Worm (Caenorhabditis elegans): ENCODE data around the gene sir-2.3.

Gene sir-2.3

DNA sequence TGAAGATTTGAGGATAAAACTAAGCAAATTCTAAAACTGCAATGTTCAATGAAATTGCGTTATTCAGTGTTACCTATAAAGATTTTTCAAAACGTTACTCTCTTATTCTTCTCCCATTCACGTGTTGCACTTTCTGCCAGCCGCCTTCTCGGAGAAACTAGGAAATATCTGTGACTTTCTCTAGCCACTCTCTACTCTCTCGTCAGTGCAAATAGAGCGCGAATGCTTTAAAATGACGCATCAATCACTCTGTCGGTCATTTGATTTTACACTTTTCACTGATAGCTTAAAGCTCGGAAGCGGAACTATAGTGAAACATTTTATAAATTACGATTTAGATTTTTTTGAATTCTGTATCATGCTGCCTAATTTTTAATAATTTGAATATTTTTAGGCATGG, 2.6 kb upstream of the sir-2.3 start (continued):
- TF ChIP-seq egl-27 (tag; optimal IDR thresholded peaks at IDR 0.05): no peak
- no peak for TF ChIP-seq saeg-2 (GFP tag; IDR thresholded peaks at IDR 0.05)
- TF ChIP-seq duxl-1 (tag; optimal IDR thresholded peaks at IDR 0.05; ENCODE audit: poor library complexity): no peak
- TF ChIP-seq mdt-29 (GFP tag; IDR thresholded peaks at IDR 0.05): no peak
- TF ChIP-seq tra-1 (GFP tag; IDR thresholded peaks at IDR 0.05): peak; percentile 29; the same call in 1 of the 2 replicates
- TF ChIP-seq Y48G9A.11 (GFP tag; IDR thresholded peaks at IDR 0.05): no peak
- TF ChIP-seq lir-3 (tag; optimal IDR thresholded peaks at IDR 0.05): no peak
- peak; percentile 45 for TF ChIP-seq dpl-1 (GFP tag; optimal IDR thresholded peaks at IDR 0.05)
- no peak for TF ChIP-seq cey-2 (tag; optimal IDR thresholded peaks at IDR 0.05; ENCODE audit: borderline replicate concordance, insufficient read depth)
- peak; percentile 67 for TF ChIP-seq nhr-6 (tag; optimal IDR thresholded peaks at IDR 0.05)
- TF ChIP-seq fos-1 (tag; optimal IDR thresholded peaks at IDR 0.05): no peak
- no peak for TF ChIP-seq unc-39 (tag; optimal IDR thresholded peaks at IDR 0.05)
- TF ChIP-seq nhr-25 (tag; optimal IDR thresholded peaks at IDR 0.05; ENCODE audit: borderline replicate concordance, insufficient read depth): no peak
- TF ChIP-seq zfp-3 (GFP tag; conservative IDR thresholded peaks at IDR 0.05): no peak
- TF ChIP-seq mep-1 (tag; optimal IDR thresholded peaks at IDR 0.05): peak; percentile 88
- peak in 1 of 2 experiments; percentile 65 for TF ChIP-seq hif-1 (tag; optimal IDR thresholded peaks at IDR 0.05)
- TF ChIP-seq hlh-11 (tag; optimal IDR thresholded peaks at IDR 0.05): peak; percentile 92
- no peak for TF ChIP-seq fkh-10 (GFP tag; optimal IDR thresholded peaks at IDR 0.05)
- TF ChIP-seq ceh-62 (tag; optimal IDR thresholded peaks at IDR 0.05): no peak
- TF ChIP-seq ceh-32 (tag; optimal IDR thresholded peaks at IDR 0.05; ENCODE audit: poor library complexity): no peak
- TF ChIP-seq lim-7 (GFP tag; IDR thresholded peaks at IDR 0.05): no peak
- peak; percentile 73 for TF ChIP-seq php-3 (GFP tag; IDR thresholded peaks at IDR 0.05)
- peak; percentile 72 for TF ChIP-seq ceh-20 (GFP tag; IDR thresholded peaks at IDR 0.05)
- TF ChIP-seq nhr-28 (tag; optimal IDR thresholded peaks at IDR 0.05): peak; percentile 92
- peak; percentile 87 for TF ChIP-seq nhr-11 (tag; optimal IDR thresholded peaks at IDR 0.05)
- no peak for TF ChIP-seq spr-1 (tag; optimal IDR thresholded peaks at IDR 0.05)
- TF ChIP-seq R02D3.7 (tag; optimal IDR thresholded peaks at IDR 0.05): no peak
- peak; percentile 37 for TF ChIP-seq lin-39 (tag; optimal IDR thresholded peaks at IDR 0.05)
- peak in 1 of 2 experiments; percentile 74 for TF ChIP-seq lsy-2 (tag; optimal IDR thresholded peaks at IDR 0.05)
- TF ChIP-seq Y75B8A.6 (GFP tag; IDR thresholded peaks at IDR 0.05): no peak
- TF ChIP-seq lin-1 (GFP tag; IDR thresholded peaks at IDR 0.05): 0 out of 2 replicates have a peak, but pooled peaks have one; percentile 52
- TF ChIP-seq nhr-48 (tag; optimal IDR thresholded peaks at IDR 0.05): peak; percentile 60
- TF ChIP-seq mxl-2 (GFP tag; conservative IDR thresholded peaks at IDR 0.05): peak; percentile 85
- TF ChIP-seq mxl-3 (GFP tag; optimal IDR thresholded peaks at IDR 0.05): peak; percentile 69
- TF ChIP-seq F49E8.2 (tag; optimal IDR thresholded peaks at IDR 0.05; ENCODE audit: borderline replicate concordance): no peak
- no peak for TF ChIP-seq daf-16 (GFP tag; optimal IDR thresholded peaks at IDR 0.05)
- peak; percentile 30 for TF ChIP-seq daf-16 (tag; optimal IDR thresholded peaks at IDR 0.05)

DNA sequence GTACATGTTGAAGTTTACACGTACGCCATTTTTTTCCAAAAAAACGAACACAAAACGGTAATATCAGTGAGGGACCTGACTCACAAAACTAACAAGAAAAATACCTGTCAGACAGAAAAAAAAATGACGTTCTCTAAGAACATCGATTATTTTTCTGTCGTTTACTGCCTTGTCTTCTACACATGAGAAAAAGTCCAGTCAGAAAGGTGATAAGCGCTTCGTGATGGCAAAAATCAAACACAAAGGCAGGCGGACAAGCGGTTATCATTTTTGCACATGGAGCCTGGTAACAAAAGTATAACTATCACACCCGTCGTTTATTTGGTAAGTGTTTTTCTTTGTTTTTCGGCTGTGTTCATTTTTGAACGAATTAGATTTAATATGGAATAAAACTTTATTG, 2.3 kb downstream of the sir-2.3 start, which contains the start of gene F46G10.4:
F46G10.4 (plus strand) TSS at position 212 of the 400 bp plus-strand sequence.
- TF ChIP-seq pha-4 (GFP tag; IDR thresholded peaks at IDR 0.05) (no peak), pha-4 (tag; optimal IDR thresholded peaks at IDR 0.05) (no peak), snpc-4 (tag; optimal IDR thresholded peaks at IDR 0.05) (no peak), nhr-111 (GFP tag; optimal IDR thresholded peaks at IDR 0.05) (no peak), daf-19 (GFP tag; conservative IDR thresholded peaks at IDR 0.05) (no peak), set-16 (GFP tag; IDR thresholded peaks at IDR 0.05) (no peak), zip-2 (tag; optimal IDR thresholded peaks at IDR 0.05) (no peak), aha-1 (tag) (no peak), ZK337.2 (GFP tag; IDR thresholded peaks at IDR 0.05) (no peak), nhr-77 (tag; optimal IDR thresholded peaks at IDR 0.05) (peak; percentile 61), dpl-1 (GFP tag; optimal IDR thresholded peaks at IDR 0.05) (no peak), ceh-62 (tag; optimal IDR thresholded peaks at IDR 0.05) (no peak), mdl-1 (tag; optimal IDR thresholded peaks at IDR 0.05) (peak in 1 of 2 experiments; percentile 41), pqm-1 (tag; optimal IDR thresholded peaks at IDR 0.05) (peak; percentile 90), gei-8 (GFP tag; optimal IDR thresholded peaks at IDR 0.05) (no peak), nhr-11 (tag; optimal IDR thresholded peaks at IDR 0.05) (no peak), fkh-10 (GFP tag; optimal IDR thresholded peaks at IDR 0.05) (no peak), F49E8.2 (tag; optimal IDR thresholded peaks at IDR 0.05; ENCODE audit: borderline replicate concordance) (no peak), zip-11 (GFP tag; IDR thresholded peaks at IDR 0.05) (no peak), ctbp-1 (GFP tag; IDR thresholded peaks at IDR 0.05) (no peak), nhr-41 (GFP tag; IDR thresholded peaks at IDR 0.05) (no peak)

Measured in whole organism, L4 larva.